Worm (Caenorhabditis elegans) whole organism, early embryonic: ENCODE measurements around the gene srd-19.

Experiments
- ama-1 ChIP-seq: fragments of 150-350 bp; optimal IDR thresholded peaks from 2 replicates; lab custom pipeline; 2014
- flt-1 ChIP-seq: fragments of 200-800 bp; sonication (Bioruptor generic); IDR thresholded peaks from 2 replicates; pipeline ENCODE4 v1.3.6; 2022; ENCODE audit warnings: missing genetic modification characterization, missing compliant biosample characterization
- tra-4 ChIP-seq: sonication (generic microtip); optimal IDR thresholded peaks from 2 replicates; lab custom pipeline; 2017; ENCODE audit warnings: missing genetic modification characterization, missing compliant biosample characterization

DNA sequence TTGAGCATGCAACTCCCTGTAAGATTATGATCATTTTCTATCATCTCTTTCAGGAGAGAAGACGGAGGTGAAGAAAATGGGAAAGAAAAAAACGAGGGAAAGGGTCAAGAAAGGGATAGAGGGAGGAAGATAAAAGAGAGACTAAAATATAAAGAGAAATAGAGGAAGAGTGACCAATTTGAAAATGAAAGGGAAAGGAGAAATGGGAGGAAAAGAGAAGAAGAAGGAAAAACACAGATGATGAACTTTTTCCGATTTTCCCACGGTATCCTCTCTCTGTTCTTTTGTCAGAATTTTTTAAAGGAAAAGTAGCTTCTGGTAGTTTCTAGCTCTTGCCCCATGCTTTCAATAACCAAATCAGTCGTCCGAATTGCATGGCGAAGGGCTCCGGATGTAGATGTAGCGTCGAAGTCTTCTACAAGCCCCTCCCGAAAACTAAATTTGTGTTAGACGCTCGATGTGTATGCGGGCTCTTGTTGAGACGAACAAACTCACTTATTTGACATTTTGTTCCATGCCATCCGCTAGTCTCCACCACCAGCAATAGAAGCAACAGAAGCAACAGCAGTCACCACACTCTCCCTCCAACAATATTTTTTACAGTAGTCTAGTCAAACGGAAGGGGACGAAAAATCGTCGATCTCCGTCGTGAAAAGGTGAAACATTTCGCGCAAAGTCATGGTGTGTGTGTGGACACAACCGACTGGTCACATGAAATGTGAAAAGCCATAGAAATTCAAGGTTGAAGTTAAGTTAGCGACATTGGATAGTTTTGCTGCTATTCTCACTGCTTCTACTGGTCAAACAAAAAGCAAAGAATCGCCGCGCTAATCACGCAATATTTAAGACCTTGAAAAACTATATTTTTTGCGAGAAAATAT, 36.9 kb downstream of the srd-19 start, which contains the start of gene somi-1:
- TF ChIP-seq ama-1 (lab: Kevin White, UChicago) (no peak), tra-4 (tag; lab: Kevin White, UChicago) (no peak), flt-1 (GFP tag; lab: Robert Waterston, UW) (no peak)
